Worm (Caenorhabditis elegans) whole organism, early embryonic: Measurements from ENCODE around the gene col-160.

ENCODE experiments used
- ama-1 ChIP-seq: fragments of 150-350 bp; optimal IDR thresholded peaks from 2 replicates; lab custom pipeline; 2014
- flt-1 ChIP-seq: fragments of 200-800 bp; sonication (Bioruptor generic); IDR thresholded peaks from 2 replicates; pipeline ENCODE4 v1.3.6; 2022; ENCODE audit warnings: missing genetic modification characterization, missing compliant biosample characterization
- hmbx-1 ChIP-seq: sonication (generic microtip); optimal IDR thresholded peaks from 2 replicates; lab custom pipeline; 2016; ENCODE audit warnings: mild to moderate bottlenecking, missing genetic modification characterization, missing compliant biosample characterization
- hmg-4 ChIP-seq: fragments of 200-800 bp; sonication (Bioruptor generic); optimal IDR thresholded peaks from 2 replicates; lab custom pipeline; 2018; ENCODE audit warnings: mild to moderate bottlenecking, missing genetic modification characterization, missing compliant biosample characterization
- hnd-1 ChIP-seq: sonication (generic microtip); optimal IDR thresholded peaks from 2 replicates; lab custom pipeline; 2016; ENCODE audit warnings: missing genetic modification characterization, missing compliant biosample characterization
- pes-1 ChIP-seq: fragments of 200-800 bp; sonication (Bioruptor generic); IDR thresholded peaks from 2 replicates; pipeline ENCODE4 v1.3.6; 2022; ENCODE audit warnings: missing genetic modification reagents, missing genetic modification characterization, missing compliant biosample characterization
- scrt-1 ChIP-seq: fragments of 200-800 bp; sonication (Bioruptor generic); IDR thresholded peaks from 2 replicates; pipeline ENCODE4 v1.3.6; 2022; ENCODE audit warnings: missing genetic modification characterization, missing compliant biosample characterization
- sea-1 ChIP-seq: fragments of 200-800 bp; sonication (Bioruptor generic); conservative IDR thresholded peaks from 2 replicates; pipeline ENCODE4 v1.3.6; 2022; ENCODE audit warnings: missing genetic modification characterization, missing compliant biosample characterization
- tbx-37 ChIP-seq: fragments of 200-800 bp; sonication (Bioruptor generic); conservative IDR thresholded peaks from 2 replicates; pipeline ENCODE4 v1.3.6; 2022; ENCODE audit warnings: missing genetic modification reagents, missing genetic modification characterization, missing compliant biosample characterization
- tra-4 ChIP-seq: sonication (generic microtip); optimal IDR thresholded peaks from 2 replicates; lab custom pipeline; 2017; ENCODE audit warnings: missing genetic modification characterization, missing compliant biosample characterization

DNA sequence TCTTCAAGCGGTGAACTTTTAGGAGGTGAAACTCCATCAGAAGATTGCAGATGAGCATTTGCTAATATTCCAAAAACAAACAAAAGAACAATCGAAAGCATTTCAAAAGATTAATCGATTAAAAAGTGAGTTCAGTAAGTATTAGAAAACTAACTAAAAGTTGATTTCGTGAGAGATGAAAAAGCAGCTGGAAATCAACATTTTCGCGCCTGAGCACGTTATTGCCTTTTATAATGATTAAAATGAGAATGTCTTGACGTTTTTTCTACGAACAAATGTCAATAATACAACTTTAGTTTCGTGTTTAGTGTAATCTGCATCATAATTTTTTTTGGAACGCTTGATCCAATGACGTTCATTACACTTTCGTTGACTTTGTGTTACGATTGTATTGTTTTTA is 4.2 kb downstream of the col-160 start, which contains the start of gene F57B1.9:
- no peak for TF ChIP-seq hmg-4 (GFP tag; lab: Kevin White, UChicago)
- TF ChIP-seq tbx-37 (GFP tag; lab: Robert Waterston, UW) = no peak
- no peak for TF ChIP-seq flt-1 (GFP tag; lab: Robert Waterston, UW)
- no peak for TF ChIP-seq pes-1 (GFP tag; lab: Robert Waterston, UW)
- no peak for TF ChIP-seq scrt-1
- TF ChIP-seq hnd-1 (tag; lab: Kevin White, UChicago) = no peak
- TF ChIP-seq hmbx-1 (tag; lab: Kevin White, UChicago) = no peak
- TF ChIP-seq ama-1 (lab: Kevin White, UChicago) = no peak
- no peak for TF ChIP-seq tra-4
- TF ChIP-seq sea-1 (GFP tag; lab: Robert Waterston, UW) = no peak
